Worm (Caenorhabditis elegans) whole organism, young adult: ENCODE measurements around the gene F44D12.6.

Experiments used
- F37B4.10 ChIP-seq: fragments of 200-800 bp; sonication (Bioruptor generic); IDR thresholded peaks from 2 replicates; pipeline ENCODE4 v1.3.6; 2022; ENCODE audit warnings: missing genetic modification characterization, missing compliant biosample characterization
- Y53F4B.3 ChIP-seq: fragments of 200-800 bp; sonication (Bioruptor generic); IDR thresholded peaks from 2 replicates; pipeline ENCODE4 v1.3.6; 2022; ENCODE audit warnings: missing genetic modification reagents, missing genetic modification characterization, missing compliant biosample characterization
- Y95B8A.8 ChIP-seq: fragments of 200-800 bp; sonication (Bioruptor generic); IDR thresholded peaks from 2 replicates; pipeline ENCODE4 v1.3.6; 2022; ENCODE audit warnings: missing genetic modification reagents, missing genetic modification characterization, missing compliant biosample characterization
- die-1 ChIP-seq: sonication (generic microtip); optimal IDR thresholded peaks from 2 replicates; lab custom pipeline; 2016; ENCODE audit warnings: missing genotype, mild to moderate bottlenecking, missing genetic modification characterization, missing compliant biosample characterization
- lin-35 ChIP-seq, 3 experiments: fragments of 150-350 bp in 2 of 3; sonication (generic microtip) in 1 of 3; optimal IDR thresholded peaks; 2 replicates each; lab custom pipeline; 2014 to 2018; ENCODE audit warnings: missing biosample characterization in 3 of 3, missing genetic modification characterization in 3 of 3, missing genetic modification reagents in 3 of 3
- lsy-27 ChIP-seq: sonication (generic microtip); optimal IDR thresholded peaks from 2 replicates; lab custom pipeline; 2017; ENCODE audit warnings: missing genetic modification characterization, mild to moderate bottlenecking, missing compliant biosample characterization, antibody characterized with exemption, missing genotype, borderline replicate concordance; ENCODE audit not compliant: insufficient read depth
- nfya-1 ChIP-seq: sonication (generic microtip); optimal IDR thresholded peaks from 2 replicates; lab custom pipeline; 2017; ENCODE audit warnings: antibody characterized with exemption, missing compliant biosample characterization, missing genetic modification characterization, borderline replicate concordance; ENCODE audit not compliant: insufficient read depth
- nhr-27 ChIP-seq: fragments of 200-800 bp; sonication (Bioruptor generic); optimal IDR thresholded peaks from 2 replicates; lab custom pipeline; 2018; ENCODE audit warnings: mild to moderate bottlenecking, missing genetic modification characterization, moderate library complexity, missing compliant biosample characterization
- pbrm-1 ChIP-seq: fragments of 200-800 bp; sonication (Bioruptor generic); IDR thresholded peaks from 2 replicates; pipeline ENCODE4 v1.3.6; 2022; ENCODE audit warnings: missing genetic modification reagents, missing genetic modification characterization, missing compliant biosample characterization
- repo-1 ChIP-seq: sonication (generic microtip); optimal IDR thresholded peaks from 2 replicates; lab custom pipeline; 2017; ENCODE audit warnings: mild to moderate bottlenecking, missing genetic modification characterization, missing compliant biosample characterization
- snpc-1.1 ChIP-seq: sonication (generic microtip); optimal IDR thresholded peaks from 2 replicates; lab custom pipeline; 2017; ENCODE audit warnings: missing genetic modification characterization, mild to moderate bottlenecking, missing compliant biosample characterization, antibody characterized with exemption, moderate library complexity, missing genotype, missing genetic modification reagents; ENCODE audit not compliant: insufficient read depth
- unc-130 ChIP-seq: sonication (generic microtip); optimal IDR thresholded peaks from 2 replicates; lab custom pipeline; 2016; ENCODE audit warnings: missing genetic modification reagents, missing genetic modification characterization, missing compliant biosample characterization

DNA sequence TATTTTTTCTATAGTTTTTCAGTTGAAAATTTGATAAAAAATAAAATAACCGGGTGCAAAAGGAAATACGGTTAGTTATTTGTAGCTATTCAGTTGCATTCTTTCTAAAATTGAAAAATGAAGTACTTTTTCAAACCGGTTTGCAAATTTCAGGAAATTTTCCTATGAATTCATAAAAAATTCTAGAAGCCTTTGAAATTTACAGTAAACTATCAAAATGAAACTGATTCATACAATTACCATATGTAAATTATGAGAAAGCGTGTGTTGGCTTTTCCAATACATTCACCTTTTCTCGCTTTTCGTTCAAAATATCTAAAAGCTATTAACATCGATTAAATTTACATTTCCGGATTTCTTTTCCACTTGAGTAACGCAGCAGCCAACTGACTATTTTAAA, 16.2 kb upstream of the F44D12.6 start, which contains the start of gene ent-7:
- TF ChIP-seq lsy-27 (tag; lab: Kevin White, UChicago) (no peak), Y95B8A.8 (GFP tag; lab: Robert Waterston, UW) (no peak), nfya-1 (no peak), lin-35 (GFP tag; optimal IDR thresholded peaks at IDR 0.05; lab: Kevin White, UChicago) (no peak), pbrm-1 (GFP tag; lab: Robert Waterston, UW) (no peak), Y53F4B.3 (no peak), unc-130 (GFP tag; lab: Kevin White, UChicago) (no peak), F37B4.10 (GFP tag; lab: Robert Waterston, UW) (no peak), repo-1 (tag; lab: Kevin White, UChicago) (no peak), nhr-27 (no peak), snpc-1.1 (tag; lab: Kevin White, UChicago) (no peak), die-1 (tag; lab: Kevin White, UChicago) (no peak)
